Fruit fly (Drosophila melanogaster) whole organism, embryonic: Measurements from ENCODE around the gene kra.

ENCODE experiments used
- BEAF-32 ChIP-seq: fragments of 200-800 bp; sonication (Bioruptor generic); optimal IDR thresholded peaks from 3 replicates; lab custom pipeline; 2017; ENCODE audit warnings: missing biosample characterization, missing genetic modification characterization, mild to moderate bottlenecking, moderate library complexity, missing genetic modification reagents
- Bteb2 ChIP-seq: fragments of 200-800 bp; sonication (Bioruptor generic); optimal IDR thresholded peaks from 2 replicates; lab custom pipeline; 2016; ENCODE audit warnings: missing biosample characterization, missing genetic modification characterization
- CG10274 ChIP-seq: fragments of 200-800 bp; sonication (Bioruptor generic); optimal IDR thresholded peaks from 3 replicates; lab custom pipeline; 2017; ENCODE audit warnings: missing biosample characterization, mild to moderate bottlenecking, missing genetic modification characterization
- CG10654 ChIP-seq: fragments of 200-800 bp; sonication (Bioruptor generic); optimal IDR thresholded peaks from 2 replicates; lab custom pipeline; 2016; ENCODE audit warnings: missing biosample characterization, missing genetic modification characterization
- CG14710 ChIP-seq: fragments of 200-800 bp; sonication (Bioruptor generic); optimal IDR thresholded peaks from 3 replicates; lab custom pipeline; 2019; ENCODE audit warnings: missing biosample characterization, mild to moderate bottlenecking, missing genetic modification characterization, moderate library complexity
- CG15269 ChIP-seq: fragments of 200-800 bp; sonication (Bioruptor generic); optimal IDR thresholded peaks from 2 replicates; lab custom pipeline; 2018; ENCODE audit warnings: missing biosample characterization, mild to moderate bottlenecking, missing genetic modification characterization, moderate library complexity
- CG15601 ChIP-seq: fragments of 200-800 bp; sonication (Bioruptor generic); optimal IDR thresholded peaks from 3 replicates; lab custom pipeline; 2019; ENCODE audit warnings: missing biosample characterization, mild to moderate bottlenecking, missing genetic modification characterization, moderate library complexity
- CG1792 ChIP-seq: fragments of 200-800 bp; sonication (Bioruptor generic); optimal IDR thresholded peaks from 2 replicates; lab custom pipeline; 2016; ENCODE audit warnings: missing biosample characterization, missing genetic modification characterization
- CG18476 ChIP-seq: fragments of 200-800 bp; sonication (Bioruptor generic); optimal IDR thresholded peaks from 2 replicates; lab custom pipeline; 2016; ENCODE audit warnings: missing biosample characterization, mild to moderate bottlenecking, missing genetic modification characterization
- CG18599 ChIP-seq: fragments of 200-800 bp; sonication (Bioruptor generic); optimal IDR thresholded peaks from 3 replicates; lab custom pipeline; 2017; ENCODE audit warnings: missing biosample characterization, missing genetic modification characterization, mild to moderate bottlenecking, moderate library complexity, missing genetic modification reagents
- CG2678 ChIP-seq: fragments of 200-800 bp; sonication (Bioruptor generic); optimal IDR thresholded peaks from 3 replicates; lab custom pipeline; 2019; ENCODE audit warnings: missing biosample characterization, mild to moderate bottlenecking, missing genetic modification characterization, moderate library complexity
- CG42726 ChIP-seq: fragments of 200-800 bp; sonication (Bioruptor generic); IDR thresholded peaks from 2 replicates; pipeline ENCODE4 v1.3.6; 2022; ENCODE audit warnings: missing biosample characterization, missing genetic modification characterization; ENCODE audit not compliant: partially characterized antibody
- CG4282 ChIP-seq: fragments of 200-800 bp; sonication (Bioruptor generic); optimal IDR thresholded peaks from 2 replicates; lab custom pipeline; 2016; ENCODE audit warnings: missing biosample characterization, missing genetic modification characterization
- CG4854 ChIP-seq: fragments of 200-800 bp; sonication (Bioruptor generic); optimal IDR thresholded peaks from 2 replicates; lab custom pipeline; 2016; ENCODE audit warnings: missing biosample characterization, missing genetic modification characterization, inconsistent platforms
- CG6791 ChIP-seq: fragments of 200-800 bp; sonication (Bioruptor generic); IDR thresholded peaks from 3 replicates; pipeline ENCODE4 v1.3.6; 2022; ENCODE audit warnings: missing biosample characterization, missing genetic modification characterization; ENCODE audit not compliant: partially characterized antibody
- CG7556 ChIP-seq: fragments of 200-800 bp; sonication (Bioruptor generic); optimal IDR thresholded peaks from 2 replicates; lab custom pipeline; 2017; ENCODE audit warnings: missing biosample characterization, mild to moderate bottlenecking, missing genetic modification characterization
- CG8478 ChIP-seq: fragments of >200 bp; optimal IDR thresholded peaks from 2 replicates; lab custom pipeline; 2018
- CG9437 ChIP-seq: fragments of 200-800 bp; sonication (Bioruptor generic); optimal IDR thresholded peaks from 2 replicates; lab custom pipeline; 2018; ENCODE audit warnings: missing biosample characterization, mild to moderate bottlenecking, missing genetic modification characterization
- CG9727 ChIP-seq: fragments of 200-800 bp; sonication (Bioruptor generic); optimal IDR thresholded peaks from 3 replicates; lab custom pipeline; 2017; ENCODE audit warnings: missing biosample characterization, mild to moderate bottlenecking, missing genetic modification characterization
- Drgx ChIP-seq: fragments of 200-800 bp; sonication (Bioruptor generic); IDR thresholded peaks from 2 replicates; pipeline ENCODE4 v1.3.6; 2022; ENCODE audit warnings: missing biosample characterization, missing genetic modification characterization
- Ets65A ChIP-seq: fragments of 200-800 bp; sonication (Bioruptor generic); peaks from one replicate; lab custom pipeline; 2016; ENCODE audit warnings: missing biosample characterization, missing genetic modification characterization
- Fer1 ChIP-seq: fragments of 200-800 bp; sonication (Bioruptor generic); optimal IDR thresholded peaks from 2 replicates; lab custom pipeline; 2017; ENCODE audit warnings: missing biosample characterization, mild to moderate bottlenecking, missing genetic modification characterization
- Gug ChIP-seq: fragments of 200-800 bp; sonication (Bioruptor generic); IDR thresholded peaks from 4 replicates; pipeline ENCODE4 v1.3.6; 2022; ENCODE audit warnings: missing biosample characterization, missing genetic modification characterization
- HLH4C ChIP-seq: fragments of 200-800 bp; sonication (Bioruptor generic); IDR thresholded peaks from 3 replicates; pipeline ENCODE4 v1.3.6; 2022; ENCODE audit warnings: missing biosample characterization, missing genetic modification characterization; ENCODE audit not compliant: partially characterized antibody
- Hmr ChIP-seq: fragments of 200-800 bp; sonication (Bioruptor generic); optimal IDR thresholded peaks from 3 replicates; lab custom pipeline; 2017; ENCODE audit warnings: mild to moderate bottlenecking, missing biosample characterization, missing genetic modification reagents, missing genetic modification characterization
- Lim3 ChIP-seq: fragments of 200-800 bp; sonication (Bioruptor generic); IDR thresholded peaks from 2 replicates; pipeline ENCODE4 v1.3.6; 2022; ENCODE audit warnings: missing biosample characterization, missing genetic modification characterization
- MBD-R2 ChIP-seq: fragments of 200-800 bp; sonication (Bioruptor generic); IDR thresholded peaks from 2 replicates; pipeline ENCODE4 v1.3.6; 2022; ENCODE audit warnings: missing biosample characterization, missing genetic modification characterization
- NC2β ChIP-seq: fragments of 200-800 bp; sonication (Bioruptor generic); optimal IDR thresholded peaks from 2 replicates; lab custom pipeline; 2016; ENCODE audit warnings: missing biosample characterization, missing genetic modification characterization
- Oli ChIP-seq: fragments of 200-800 bp; sonication (Bioruptor generic); optimal IDR thresholded peaks from 2 replicates; lab custom pipeline; 2018; ENCODE audit warnings: missing biosample characterization, mild to moderate bottlenecking, missing genetic modification characterization, moderate library complexity
- Optix ChIP-seq: fragments of 200-800 bp; sonication (Bioruptor generic); IDR thresholded peaks from 3 replicates; pipeline ENCODE4 v1.3.6; 2022; ENCODE audit warnings: missing biosample characterization, missing genetic modification characterization
- Ptx1 ChIP-seq: fragments of 200-800 bp; sonication (Bioruptor generic); IDR thresholded peaks from 2 replicates; pipeline ENCODE4 v1.3.6; 2022; ENCODE audit warnings: missing biosample characterization, missing genetic modification characterization
- bab2 ChIP-seq: fragments of 200-800 bp; sonication (Bioruptor generic); optimal IDR thresholded peaks from 2 replicates; lab custom pipeline; 2016; ENCODE audit warnings: missing biosample characterization, missing genetic modification characterization
- bsh ChIP-seq, 2 experiments: fragments of 200-800 bp; sonication (Bioruptor generic); optimal IDR thresholded peaks; 2 replicates each; lab custom pipeline; 2017 to 2018; ENCODE audit warnings: mild to moderate bottlenecking in 2 of 2, missing biosample characterization in 2 of 2, missing genetic modification characterization in 2 of 2, moderate library complexity in 1 of 2
- caup ChIP-seq: fragments of 200-800 bp; sonication (Bioruptor generic); optimal IDR thresholded peaks from 3 replicates; lab custom pipeline; 2017; ENCODE audit warnings: missing biosample characterization, mild to moderate bottlenecking, missing genetic modification characterization, moderate library complexity; ENCODE audit not compliant: severe bottlenecking
- chinmo ChIP-seq: fragments of 200-800 bp; sonication (Bioruptor generic); IDR thresholded peaks from 4 replicates; pipeline ENCODE4 v1.3.6; 2022; ENCODE audit warnings: missing biosample characterization, missing genetic modification characterization; ENCODE audit not compliant: partially characterized antibody
- crp ChIP-seq, 2 experiments: fragments of 200-800 bp; sonication (Bioruptor generic); optimal IDR thresholded peaks; 2 replicates in 1 of 2; 3 replicates in 1 of 2; lab custom pipeline; 2017; ENCODE audit warnings: missing biosample characterization in 2 of 2, missing genetic modification characterization in 2 of 2, mild to moderate bottlenecking in 1 of 2, moderate library complexity in 1 of 2
- exex ChIP-seq: fragments of 200-800 bp; sonication (Bioruptor generic); optimal IDR thresholded peaks from 4 replicates; lab custom pipeline; 2018; ENCODE audit warnings: missing biosample characterization, mild to moderate bottlenecking, missing genetic modification characterization, moderate library complexity
- fd64A ChIP-seq: fragments of 200-800 bp; sonication (Bioruptor generic); optimal IDR thresholded peaks from 3 replicates; lab custom pipeline; 2018; ENCODE audit warnings: missing biosample characterization, mild to moderate bottlenecking, missing genetic modification characterization
- hbn ChIP-seq: fragments of 200-800 bp; sonication (Bioruptor generic); IDR thresholded peaks from 2 replicates; pipeline ENCODE4 v1.3.6; 2022; ENCODE audit warnings: missing biosample characterization, missing genetic modification characterization; ENCODE audit not compliant: partially characterized antibody
- insv ChIP-seq, 2 experiments: fragments of 200-800 bp; sonication (Bioruptor generic); optimal IDR thresholded peaks; 3 replicates each; lab custom pipeline; 2016 to 2018; ENCODE audit warnings: missing biosample characterization in 2 of 2, missing genetic modification characterization in 2 of 2
- lov ChIP-seq, 2 experiments: fragments of 200-800 bp in 1 of 2; fragments of >200 bp in 1 of 2; sonication (Bioruptor generic) in 1 of 2; IDR thresholded peaks in 1 of 2; optimal IDR thresholded peaks in 1 of 2; 2 replicates in 1 of 2; 3 replicates in 1 of 2; pipeline versions ENCODE4 v1.3.6 to Lab custom; 2017 to 2022; ENCODE audit warnings: missing biosample characterization in 1 of 2, missing genetic modification characterization in 1 of 2
- pzg ChIP-seq: fragments of 200-800 bp; sonication (Bioruptor generic); optimal IDR thresholded peaks from 3 replicates; lab custom pipeline; 2018; ENCODE audit warnings: missing biosample characterization, mild to moderate bottlenecking, missing genetic modification characterization, moderate library complexity
- schlank ChIP-seq: fragments of 200-800 bp; sonication (Bioruptor generic); optimal IDR thresholded peaks from 2 replicates; lab custom pipeline; 2018; ENCODE audit warnings: missing biosample characterization, mild to moderate bottlenecking, missing genetic modification characterization
- slou ChIP-seq: fragments of 200-800 bp; sonication (Bioruptor generic); optimal IDR thresholded peaks from 3 replicates; lab custom pipeline; 2016; ENCODE audit warnings: missing biosample characterization, missing genetic modification characterization
- sqz ChIP-seq: fragments of 200-800 bp; sonication (Bioruptor generic); optimal IDR thresholded peaks from 3 replicates; lab custom pipeline; 2018; ENCODE audit warnings: missing biosample characterization, mild to moderate bottlenecking, missing genetic modification characterization
- tna ChIP-seq: fragments of 200-800 bp; sonication (Bioruptor generic); IDR thresholded peaks from 2 replicates; pipeline ENCODE4 v1.3.6; 2022; ENCODE audit warnings: missing biosample characterization, missing genetic modification characterization; ENCODE audit not compliant: partially characterized antibody
- yki ChIP-seq: fragments of >200 bp; optimal IDR thresholded peaks from 3 replicates; lab custom pipeline; 2018

The kra gene

dm6 chr3R:5648569-5649476 lies 47.9 kb upstream of the kra start, which contains the start of the genes MTA1-like and Sec23 (continued):
- TF ChIP-seq CG9727 (peak; percentile 74), tna (GFP tag; lab: Robert Waterston, UW) (peak; percentile 80), yki (lab: Kevin White, UChicago) (no peak), CG6791 (GFP tag; lab: Robert Waterston, UW) (peak; percentile 93), slou (peak; percentile 43), Gug (GFP tag; lab: Robert Waterston, UW) (peak; percentile 73; the same call in 2 of the 4 replicates), schlank (tag; lab: Kevin White, UChicago) (no peak), pzg (GFP tag; lab: Kevin White, UChicago) (peak; percentile 66), Oli (tag; lab: Kevin White, UChicago) (peak; percentile 32), CG42726 (GFP tag; lab: Robert Waterston, UW) (peak; percentile 75), CG18599 (GFP tag; lab: Kevin White, UChicago) (peak; percentile 38), CG10274 (no peak), CG7556 (GFP tag; lab: Kevin White, UChicago) (peak; percentile 21), Lim3 (no peak), bab2 (peak; percentile 41), Fer1 (GFP tag; lab: Kevin White, UChicago) (peak; percentile 11), Hmr (GFP tag; lab: Kevin White, UChicago) (peak; percentile 61), CG9437 (GFP tag; lab: Kevin White, UChicago) (peak; percentile 75), crp (GFP tag; optimal IDR thresholded peaks at IDR 0.05; lab: Kevin White, UChicago) (peak in 1 of 2 experiments; percentile 81), MBD-R2 (GFP tag; lab: Robert Waterston, UW) (peak; percentile 22; the same call in 1 of the 2 replicates), fd64A (GFP tag; lab: Kevin White, UChicago) (no peak), insv (GFP tag; optimal IDR thresholded peaks at IDR 0.05; lab: Kevin White, UChicago) (peak in 1 of 2 experiments; percentile 73), Optix (GFP tag; lab: Robert Waterston, UW) (no peak), Bteb2 (GFP tag; lab: Kevin White, UChicago) (no peak), Ets65A (GFP tag; lab: Kevin White, UChicago) (peak; percentile 93), CG18476 (GFP tag; lab: Kevin White, UChicago) (peak; percentile 11), CG15269 (tag; lab: Kevin White, UChicago) (peak; percentile 43), lov (optimal IDR thresholded peaks at IDR 0.05; lab: Kevin White, UChicago) (no peak), lov (GFP tag; IDR thresholded peaks at IDR 0.05; lab: Robert Waterston, UW) (no peak), CG14710 (peak; percentile 85), hbn (GFP tag; lab: Robert Waterston, UW) (peak; percentile 88), CG8478 (no peak), chinmo (GFP tag; lab: Robert Waterston, UW) (peak; percentile 96), sqz (GFP tag; lab: Kevin White, UChicago) (peak; percentile 92), Ptx1 (peak; percentile 32; the same call in 1 of the 2 replicates), Drgx (GFP tag; lab: Robert Waterston, UW) (no peak), CG4854 (GFP tag; lab: Kevin White, UChicago) (no peak), CG1792 (GFP tag; lab: Kevin White, UChicago) (no peak), CG2678 (tag; lab: Kevin White, UChicago) (peak; percentile 65), CG10654 (GFP tag; lab: Kevin White, UChicago) (peak; percentile 44), bsh (GFP tag; optimal IDR thresholded peaks at IDR 0.05; lab: Kevin White, UChicago) (no peak), CG4282 (GFP tag; lab: Kevin White, UChicago) (no peak), CG15601 (tag; lab: Kevin White, UChicago) (peak; percentile 64), HLH4C (GFP tag; lab: Robert Waterston, UW) (peak; percentile 92), NC2β (peak; percentile 1), exex (tag; lab: Kevin White, UChicago) (no peak), caup (GFP tag; lab: Kevin White, UChicago) (peak; percentile 23), BEAF-32 (GFP tag; lab: Kevin White, UChicago) (peak; percentile 95)
